Fruit fly (Drosophila melanogaster) whole organism, embryonic: Measurements from ENCODE around the gene Ste12DOR.

Experiments
- Ada2b ChIP-seq: fragments of 200-800 bp; sonication (Bioruptor generic); IDR thresholded peaks from 2 replicates; pipeline ENCODE4 v1.3.6; 2022; ENCODE audit warnings: missing biosample characterization, missing genetic modification characterization
- Atf6 ChIP-seq: fragments of 200-800 bp; sonication (Bioruptor generic); IDR thresholded peaks from 2 replicates; pipeline ENCODE4 v1.3.6; 2022; ENCODE audit warnings: missing biosample characterization, missing genetic modification characterization
- Bdp1 ChIP-seq: fragments of 200-800 bp; sonication (Bioruptor generic); optimal IDR thresholded peaks from 3 replicates; lab custom pipeline; 2016; ENCODE audit warnings: missing biosample characterization, missing genetic modification characterization
- Bgb ChIP-seq: fragments of 200-800 bp; sonication (Bioruptor generic); IDR thresholded peaks from 2 replicates; pipeline ENCODE4 v1.3.6; 2022; ENCODE audit warnings: missing biosample characterization, missing genetic modification characterization; ENCODE audit not compliant: partially characterized antibody
- CG10274 ChIP-seq: fragments of 200-800 bp; sonication (Bioruptor generic); optimal IDR thresholded peaks from 3 replicates; lab custom pipeline; 2017; ENCODE audit warnings: missing biosample characterization, mild to moderate bottlenecking, missing genetic modification characterization
- CG10654 ChIP-seq: fragments of 200-800 bp; sonication (Bioruptor generic); optimal IDR thresholded peaks from 2 replicates; lab custom pipeline; 2016; ENCODE audit warnings: missing biosample characterization, missing genetic modification characterization
- CG10979 ChIP-seq: fragments of 200-800 bp; sonication (Bioruptor generic); optimal IDR thresholded peaks from 2 replicates; lab custom pipeline; 2018; ENCODE audit warnings: missing biosample characterization, mild to moderate bottlenecking, missing genetic modification characterization, moderate library complexity
- CG11398 ChIP-seq: fragments of 200-800 bp; sonication (Bioruptor generic); optimal IDR thresholded peaks from 2 replicates; lab custom pipeline; 2016; ENCODE audit warnings: missing biosample characterization, missing genetic modification characterization
- CG11504 ChIP-seq: fragments of 200-800 bp; sonication (Bioruptor generic); optimal IDR thresholded peaks from 3 replicates; lab custom pipeline; 2019; ENCODE audit warnings: missing biosample characterization, mild to moderate bottlenecking, missing genetic modification characterization, moderate library complexity
- CG12942 ChIP-seq: fragments of 200-800 bp; sonication (Bioruptor generic); optimal IDR thresholded peaks from 3 replicates; lab custom pipeline; 2016; ENCODE audit warnings: missing biosample characterization, missing genetic modification characterization
- CG13624 ChIP-seq: fragments of 200-800 bp; sonication (Bioruptor generic); optimal IDR thresholded peaks from 2 replicates; lab custom pipeline; 2016; ENCODE audit warnings: missing biosample characterization, missing genetic modification characterization
- CG14441 ChIP-seq: fragments of 200-800 bp; sonication (Bioruptor generic); IDR thresholded peaks from 2 replicates; pipeline ENCODE4 v1.3.6; 2022; ENCODE audit warnings: missing biosample characterization, missing genetic modification characterization
- CG15269 ChIP-seq: fragments of 200-800 bp; sonication (Bioruptor generic); optimal IDR thresholded peaks from 2 replicates; lab custom pipeline; 2018; ENCODE audit warnings: missing biosample characterization, mild to moderate bottlenecking, missing genetic modification characterization, moderate library complexity
- CG16779 ChIP-seq: fragments of 200-800 bp; sonication (Bioruptor generic); IDR thresholded peaks from 2 replicates; pipeline ENCODE4 v1.3.6; 2022; ENCODE audit warnings: missing biosample characterization, missing genetic modification characterization
- CG16813 ChIP-seq: fragments of 200-800 bp; sonication (Bioruptor generic); IDR thresholded peaks from 3 replicates; pipeline ENCODE4 v1.3.6; 2022; ENCODE audit warnings: missing biosample characterization, missing genetic modification characterization; ENCODE audit not compliant: partially characterized antibody
- CG17568 ChIP-seq: fragments of 200-800 bp; sonication (Bioruptor generic); optimal IDR thresholded peaks from 2 replicates; lab custom pipeline; 2018; ENCODE audit warnings: missing biosample characterization, mild to moderate bottlenecking, missing genetic modification characterization, moderate library complexity
- CG18764 ChIP-seq: fragments of 200-800 bp; sonication (Bioruptor generic); optimal IDR thresholded peaks from 3 replicates; lab custom pipeline; 2016; ENCODE audit warnings: missing biosample characterization, missing genetic modification characterization
- CG2120 ChIP-seq: fragments of 200-800 bp; sonication (Bioruptor generic); optimal IDR thresholded peaks from 3 replicates; lab custom pipeline; 2016; ENCODE audit warnings: missing biosample characterization, missing genetic modification characterization
- CG2199 ChIP-seq: fragments of 200-800 bp; sonication (Bioruptor generic); IDR thresholded peaks from 3 replicates; pipeline ENCODE4 v1.3.6; 2022; ENCODE audit warnings: missing biosample characterization, missing genetic modification characterization
- CG31388 ChIP-seq: fragments of 200-800 bp; sonication (Bioruptor generic); optimal IDR thresholded peaks from 2 replicates; lab custom pipeline; 2016; ENCODE audit warnings: missing biosample characterization, missing genetic modification characterization
- CG33557 ChIP-seq: fragments of 200-800 bp; sonication (Bioruptor generic); optimal IDR thresholded peaks from 2 replicates; lab custom pipeline; 2019; ENCODE audit warnings: missing biosample characterization, mild to moderate bottlenecking, missing genetic modification characterization, moderate library complexity
- CG42726 ChIP-seq: fragments of 200-800 bp; sonication (Bioruptor generic); IDR thresholded peaks from 2 replicates; pipeline ENCODE4 v1.3.6; 2022; ENCODE audit warnings: missing biosample characterization, missing genetic modification characterization; ENCODE audit not compliant: partially characterized antibody
- CG6791 ChIP-seq: fragments of 200-800 bp; sonication (Bioruptor generic); IDR thresholded peaks from 3 replicates; pipeline ENCODE4 v1.3.6; 2022; ENCODE audit warnings: missing biosample characterization, missing genetic modification characterization; ENCODE audit not compliant: partially characterized antibody
- CG6854 ChIP-seq: fragments of 200-800 bp; sonication (Bioruptor generic); optimal IDR thresholded peaks from 3 replicates; lab custom pipeline; 2017; ENCODE audit warnings: missing biosample characterization, mild to moderate bottlenecking, missing genetic modification characterization
- CG7839 ChIP-seq: fragments of 200-800 bp; sonication (Bioruptor generic); optimal IDR thresholded peaks from 3 replicates; lab custom pipeline; 2018; ENCODE audit warnings: missing biosample characterization, mild to moderate bottlenecking, missing genetic modification characterization, moderate library complexity
- CG7963 ChIP-seq: fragments of 200-800 bp; sonication (Bioruptor generic); IDR thresholded peaks from 3 replicates; pipeline ENCODE4 v1.3.6; 2022; ENCODE audit warnings: missing biosample characterization, missing genetic modification characterization; ENCODE audit not compliant: partially characterized antibody
- CG9797 ChIP-seq: fragments of 200-800 bp; sonication (Bioruptor generic); optimal IDR thresholded peaks from 3 replicates; lab custom pipeline; 2018; ENCODE audit warnings: missing biosample characterization, mild to moderate bottlenecking, missing genetic modification characterization
- CoRest ChIP-seq: fragments of 200-800 bp; sonication (Bioruptor generic); optimal IDR thresholded peaks from 3 replicates; lab custom pipeline; 2018; ENCODE audit warnings: missing biosample characterization, mild to moderate bottlenecking, missing genetic modification characterization, moderate library complexity
- D19A ChIP-seq: fragments of 200-800 bp; optimal IDR thresholded peaks from 3 replicates; lab custom pipeline; 2019; ENCODE audit warnings: missing biosample characterization, mild to moderate bottlenecking, missing genetic modification characterization, moderate library complexity
- Deaf1 ChIP-seq: fragments of 200-800 bp; optimal IDR thresholded peaks from 3 replicates; lab custom pipeline; 2019; ENCODE audit warnings: missing biosample characterization, mild to moderate bottlenecking, missing genetic modification characterization, moderate library complexity
- HmgD ChIP-seq: fragments of 200-800 bp; sonication (Bioruptor generic); optimal IDR thresholded peaks from 3 replicates; lab custom pipeline; 2016; ENCODE audit warnings: missing biosample characterization, missing genetic modification characterization
- Hmr ChIP-seq: fragments of 200-800 bp; sonication (Bioruptor generic); optimal IDR thresholded peaks from 3 replicates; lab custom pipeline; 2017; ENCODE audit warnings: mild to moderate bottlenecking, missing biosample characterization, missing genetic modification reagents, missing genetic modification characterization
- Opbp ChIP-seq: fragments of 200-800 bp; sonication (Bioruptor generic); IDR thresholded peaks from 3 replicates; pipeline ENCODE4 v1.3.6; 2022; ENCODE audit warnings: missing biosample characterization, missing genetic modification characterization; ENCODE audit not compliant: partially characterized antibody
- Ptx1 ChIP-seq: fragments of 200-800 bp; sonication (Bioruptor generic); IDR thresholded peaks from 2 replicates; pipeline ENCODE4 v1.3.6; 2022; ENCODE audit warnings: missing biosample characterization, missing genetic modification characterization
- Scr ChIP-seq: fragments of 200-800 bp; sonication (Bioruptor generic); IDR thresholded peaks from 2 replicates; pipeline ENCODE4 v1.3.6; 2022; ENCODE audit warnings: missing biosample characterization, missing genetic modification characterization; ENCODE audit not compliant: partially characterized antibody
- Spps ChIP-seq: fragments of 200-800 bp; sonication (Bioruptor generic); optimal IDR thresholded peaks from 2 replicates; lab custom pipeline; 2018; ENCODE audit warnings: missing biosample characterization, mild to moderate bottlenecking, missing genetic modification characterization
- amos ChIP-seq: fragments of 200-800 bp; sonication (Bioruptor generic); IDR thresholded peaks from 2 replicates; pipeline ENCODE4 v1.3.6; 2022; ENCODE audit warnings: missing biosample characterization, missing genetic modification characterization; ENCODE audit not compliant: partially characterized antibody
- ato ChIP-seq: fragments of 200-800 bp; sonication (Bioruptor generic); IDR thresholded peaks from 2 replicates; pipeline ENCODE4 v1.3.6; 2022; ENCODE audit warnings: missing biosample characterization, missing genetic modification characterization; ENCODE audit not compliant: partially characterized antibody
- bcd ChIP-seq: fragments of 200-800 bp; sonication (Bioruptor generic); optimal IDR thresholded peaks from 2 replicates; lab custom pipeline; 2017; ENCODE audit warnings: missing biosample characterization, mild to moderate bottlenecking, missing genetic modification characterization
- cwo ChIP-seq: fragments of 200-800 bp; sonication (Bioruptor generic); optimal IDR thresholded peaks from 3 replicates; lab custom pipeline; 2017; ENCODE audit warnings: missing biosample characterization, missing genetic modification characterization, mild to moderate bottlenecking, moderate library complexity, missing genetic modification reagents
- da ChIP-seq: fragments of 200-800 bp; sonication (Bioruptor generic); optimal IDR thresholded peaks from 2 replicates; lab custom pipeline; 2016; ENCODE audit warnings: missing biosample characterization, missing genetic modification characterization
- dpn ChIP-seq, 2 experiments: fragments of 200-800 bp; sonication (Bioruptor generic); optimal IDR thresholded peaks; 3 replicates each; lab custom pipeline; 2016; ENCODE audit warnings: missing biosample characterization in 2 of 2, missing genetic modification characterization in 2 of 2
- gem ChIP-seq: fragments of 200-800 bp; sonication (Bioruptor generic); optimal IDR thresholded peaks from 2 replicates; lab custom pipeline; 2019; ENCODE audit warnings: missing biosample characterization, mild to moderate bottlenecking, missing genetic modification characterization, moderate library complexity
- grau ChIP-seq: fragments of 200-800 bp; optimal IDR thresholded peaks from 3 replicates; lab custom pipeline; 2019; ENCODE audit warnings: missing biosample characterization, mild to moderate bottlenecking, missing genetic modification characterization, moderate library complexity
- nerfin-2 ChIP-seq: fragments of 200-800 bp; sonication (Bioruptor generic); IDR thresholded peaks from 2 replicates; pipeline ENCODE4 v1.3.6; 2022; ENCODE audit warnings: missing biosample characterization, missing genetic modification characterization; ENCODE audit not compliant: partially characterized antibody
- stwl ChIP-seq: fragments of 200-800 bp; sonication (Bioruptor generic); optimal IDR thresholded peaks from 3 replicates; lab custom pipeline; 2018; ENCODE audit warnings: missing biosample characterization, mild to moderate bottlenecking, missing genetic modification characterization, moderate library complexity
- trh ChIP-seq: fragments of 200-800 bp; sonication (Bioruptor generic); optimal IDR thresholded peaks from 2 replicates; lab custom pipeline; 2016; ENCODE audit warnings: missing biosample characterization, missing genetic modification characterization

Gene Ste12DOR

DNA sequence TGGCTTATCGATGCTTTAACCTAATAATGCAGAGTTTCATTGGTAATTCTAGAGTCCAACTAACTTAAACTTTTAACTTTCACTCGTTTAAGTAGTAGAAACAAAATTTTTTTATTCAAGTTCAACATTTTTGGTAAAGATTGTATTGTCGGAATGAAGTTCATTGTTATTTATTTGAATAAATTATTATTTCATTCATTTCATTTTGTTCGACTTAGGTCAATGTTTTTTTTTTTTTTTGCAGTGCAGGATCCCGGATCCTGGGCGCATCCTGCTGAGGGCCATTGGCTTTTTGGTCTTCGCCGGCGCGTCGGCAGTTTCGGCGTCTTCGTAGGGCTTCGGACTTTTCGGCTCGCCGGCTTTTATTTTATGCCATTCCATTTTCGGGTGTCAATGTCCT lies 19.0 kb downstream of the Ste12DOR start:
- TF ChIP-seq CG13624 (GFP tag; lab: Kevin White, UChicago) = no peak
- peak; percentile 15 for TF ChIP-seq gem (tag; lab: Kevin White, UChicago)
- no peak for TF ChIP-seq Ada2b (GFP tag; lab: Robert Waterston, UW)
- no peak for TF ChIP-seq cwo (GFP tag; lab: Kevin White, UChicago)
- TF ChIP-seq HmgD (GFP tag; lab: Kevin White, UChicago) = no peak
- TF ChIP-seq CG14441 (GFP tag; lab: Robert Waterston, UW) = no peak
- TF ChIP-seq CG10654 (GFP tag; lab: Kevin White, UChicago) = no peak
- TF ChIP-seq Deaf1 (tag; lab: Kevin White, UChicago) = peak; percentile 23
- no peak for TF ChIP-seq CG16779 (GFP tag; lab: Robert Waterston, UW)
- no peak for TF ChIP-seq CG9797
- TF ChIP-seq CG10274 (GFP tag; lab: Kevin White, UChicago) = no peak
- TF ChIP-seq CG17568 (GFP tag; lab: Kevin White, UChicago) = no peak

DNA sequence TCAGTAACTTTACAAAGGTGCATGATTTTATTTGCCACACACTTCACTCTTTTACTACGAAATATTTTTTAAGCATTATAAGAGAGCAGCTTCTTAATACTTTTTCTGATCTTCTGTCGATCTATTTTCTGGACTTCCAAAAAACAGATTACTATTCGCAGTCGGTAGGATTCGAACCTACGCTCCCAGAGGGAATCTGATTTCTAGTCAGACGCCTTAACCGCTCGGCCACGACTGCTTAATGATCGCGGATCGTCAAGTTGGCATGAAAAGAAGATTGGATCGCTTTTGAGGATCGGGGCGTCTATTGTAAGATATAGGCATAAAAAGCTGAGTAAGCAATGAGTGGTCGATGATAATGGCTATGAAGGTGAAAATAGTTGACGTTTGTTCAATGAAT lies 25.4 kb downstream of the Ste12DOR start:
- TF ChIP-seq stwl (tag; lab: Kevin White, UChicago) = no peak
- TF ChIP-seq Bdp1 = peak; percentile 96
- peak; percentile 61; the same call in 1 of the 2 replicates for TF ChIP-seq CG42726 (GFP tag; lab: Robert Waterston, UW)
- no peak for TF ChIP-seq CG31388
- no peak for TF ChIP-seq CG12942 (GFP tag; lab: Kevin White, UChicago)
- peak; percentile 67 for TF ChIP-seq CG6791 (GFP tag; lab: Robert Waterston, UW)
- TF ChIP-seq CG2199 (GFP tag; lab: Robert Waterston, UW) = 0 out of 3 replicates have a peak, but pooled peaks have one; percentile 36
- peak; percentile 62; the same call in 1 of the 3 replicates for TF ChIP-seq Opbp
- TF ChIP-seq ato (GFP tag; lab: Robert Waterston, UW) = 0 out of 2 replicates have a peak, but pooled peaks have one; percentile 31
- no peak for TF ChIP-seq Spps (tag; lab: Kevin White, UChicago)
- TF ChIP-seq amos (GFP tag; lab: Robert Waterston, UW) = peak; percentile 70; the same call in 1 of the 2 replicates
- TF ChIP-seq trh (GFP tag; lab: Kevin White, UChicago) = no peak
- TF ChIP-seq da (GFP tag; lab: Kevin White, UChicago) = no peak
- 0 out of 3 replicates have a peak, but pooled peaks have one; percentile 44 for TF ChIP-seq CG7963 (GFP tag; lab: Robert Waterston, UW)
- TF ChIP-seq nerfin-2 (GFP tag; lab: Robert Waterston, UW) = 0 out of 2 replicates have a peak, but pooled peaks have one; percentile 23
- TF ChIP-seq CG16813 (GFP tag; lab: Robert Waterston, UW) = peak; percentile 67
- TF ChIP-seq Atf6 (GFP tag; lab: Robert Waterston, UW) = no peak
- TF ChIP-seq Scr = peak; percentile 51; the same call in 1 of the 2 replicates
- no peak for TF ChIP-seq CG18764 (GFP tag; lab: Kevin White, UChicago)
- TF ChIP-seq CG6854 (GFP tag; lab: Kevin White, UChicago) = no peak
- TF ChIP-seq Bgb = peak; percentile 51

DNA sequence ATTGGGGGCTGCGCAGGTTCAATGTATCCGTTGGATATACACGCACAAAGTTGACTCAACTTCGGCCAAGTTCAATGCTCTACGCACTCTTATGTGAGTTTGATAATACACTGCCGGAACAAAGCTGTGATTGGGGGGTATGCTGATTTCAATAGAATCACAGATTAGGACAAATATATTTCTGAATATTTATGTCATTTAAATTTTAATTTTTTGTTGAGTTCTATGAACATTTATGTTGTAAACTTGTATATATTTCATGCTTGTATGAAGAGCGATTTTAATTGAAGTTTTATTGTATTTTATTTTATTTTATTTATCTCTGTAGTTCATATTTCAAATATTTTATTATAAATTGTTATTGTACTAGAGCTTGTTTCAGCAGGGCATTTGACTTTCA lies 26.7 kb downstream of the Ste12DOR start:
- TF ChIP-seq CG7839 (tag; lab: Kevin White, UChicago) = peak; percentile 45
- TF ChIP-seq gem (tag; lab: Kevin White, UChicago) = peak; percentile 40
- TF ChIP-seq grau (tag; lab: Kevin White, UChicago) = peak; percentile 20
- TF ChIP-seq CG10979 (tag; lab: Kevin White, UChicago) = no peak
- TF ChIP-seq CG15269 (tag; lab: Kevin White, UChicago) = peak; percentile 4
- no peak for TF ChIP-seq dpn (GFP tag; optimal IDR thresholded peaks at IDR 0.05; lab: Kevin White, UChicago)
- TF ChIP-seq CG11398 (GFP tag; lab: Kevin White, UChicago) = no peak
- TF ChIP-seq CoRest (tag; lab: Kevin White, UChicago) = peak; percentile 1
- TF ChIP-seq bcd (GFP tag; lab: Kevin White, UChicago) = peak; percentile 8
- no peak for TF ChIP-seq CG33557 (GFP tag; lab: Kevin White, UChicago)
- 0 out of 2 replicates have a peak, but pooled peaks have one; percentile 6 for TF ChIP-seq Ptx1 (GFP tag; lab: Robert Waterston, UW)
- TF ChIP-seq D19A (tag; lab: Kevin White, UChicago) = peak; percentile 61
- TF ChIP-seq CG11504 (tag; lab: Kevin White, UChicago) = peak; percentile 55
- no peak for TF ChIP-seq CG2120 (GFP tag; lab: Kevin White, UChicago)
- TF ChIP-seq Hmr = peak; percentile 40
